Fruit fly (Drosophila melanogaster) whole organism, prepupa: Measurements from ENCODE around the gene sage.

Source experiments
- Blimp-1 ChIP-seq: fragments of 200-800 bp; sonication (Bioruptor generic); optimal IDR thresholded peaks from 3 replicates; lab custom pipeline; 2017; ENCODE audit warnings: missing biosample characterization, missing genetic modification characterization, mild to moderate bottlenecking, moderate library complexity, missing genetic modification reagents
- CG10669 ChIP-seq: fragments of 200-800 bp; sonication (Bioruptor generic); optimal IDR thresholded peaks from 3 replicates; lab custom pipeline; 2018; ENCODE audit warnings: missing biosample characterization, mild to moderate bottlenecking, missing genetic modification characterization, moderate library complexity
- CG11294 ChIP-seq: fragments of 200-800 bp; sonication (Bioruptor generic); IDR thresholded peaks from 2 replicates; pipeline ENCODE4 v1.3.6; 2022; ENCODE audit warnings: missing biosample characterization, missing genetic modification characterization
- CG15336 ChIP-seq: fragments of 200-800 bp; sonication (Bioruptor generic); IDR thresholded peaks from 2 replicates; pipeline ENCODE4 v1.3.6; 2022; ENCODE audit warnings: missing biosample characterization, missing genetic modification characterization
- CG16779 ChIP-seq: fragments of 200-800 bp; sonication (Bioruptor generic); optimal IDR thresholded peaks from 3 replicates; lab custom pipeline; 2017; ENCODE audit warnings: missing biosample characterization, mild to moderate bottlenecking, missing genetic modification characterization
- CG3032 ChIP-seq: fragments of 200-800 bp; optimal IDR thresholded peaks from 2 replicates; lab custom pipeline; 2019; ENCODE audit warnings: missing biosample characterization, mild to moderate bottlenecking, missing genetic modification characterization, moderate library complexity
- CG34406 ChIP-seq: fragments of 200-800 bp; sonication (Bioruptor generic); optimal IDR thresholded peaks from 3 replicates; lab custom pipeline; 2016; ENCODE audit warnings: missing biosample characterization, missing genetic modification characterization
- CG3919 ChIP-seq: fragments of 200-800 bp; sonication (Bioruptor generic); optimal IDR thresholded peaks from 3 replicates; lab custom pipeline; 2016; ENCODE audit warnings: missing biosample characterization, missing genetic modification characterization
- CG4318 ChIP-seq: fragments of 200-800 bp; sonication (Bioruptor generic); optimal IDR thresholded peaks from 3 replicates; lab custom pipeline; 2017; ENCODE audit warnings: missing biosample characterization, mild to moderate bottlenecking, missing genetic modification characterization
- CG6163 ChIP-seq: fragments of 200-800 bp; sonication (Bioruptor generic); IDR thresholded peaks from 3 replicates; pipeline ENCODE4 v1.3.6; 2022; ENCODE audit warnings: missing biosample characterization, missing genetic modification characterization
- CG6792 ChIP-seq: fragments of 200-800 bp; sonication (Bioruptor generic); optimal IDR thresholded peaks from 3 replicates; lab custom pipeline; 2016; ENCODE audit warnings: missing biosample characterization, missing genetic modification characterization
- CG6808 ChIP-seq: fragments of 200-800 bp; sonication (Bioruptor generic); optimal IDR thresholded peaks from 3 replicates; lab custom pipeline; 2017; ENCODE audit warnings: missing biosample characterization, missing genetic modification characterization, mild to moderate bottlenecking, moderate library complexity, missing genetic modification reagents
- CG7368 ChIP-seq: fragments of 200-800 bp; sonication (Bioruptor generic); optimal IDR thresholded peaks from 3 replicates; lab custom pipeline; 2016; ENCODE audit warnings: missing biosample characterization, missing genetic modification characterization
- CG8119 ChIP-seq: fragments of 200-800 bp; sonication (Bioruptor generic); IDR thresholded peaks from 3 replicates; pipeline ENCODE4 v1.3.6; 2022; ENCODE audit warnings: missing biosample characterization, missing genetic modification characterization
- CG8319 ChIP-seq: fragments of 200-800 bp; sonication (Bioruptor generic); optimal IDR thresholded peaks from 3 replicates; lab custom pipeline; 2016; ENCODE audit warnings: missing biosample characterization, missing genetic modification characterization
- CG8632 ChIP-seq: fragments of 200-800 bp; sonication (Bioruptor generic); optimal IDR thresholded peaks from 3 replicates; lab custom pipeline; 2016; ENCODE audit warnings: missing biosample characterization, missing genetic modification characterization
- CG9139 ChIP-seq: fragments of 200-800 bp; sonication (Bioruptor generic); optimal IDR thresholded peaks from 3 replicates; lab custom pipeline; 2017; ENCODE audit warnings: missing biosample characterization, mild to moderate bottlenecking, missing genetic modification characterization
- Eip78C ChIP-seq: fragments of 200-800 bp; sonication (Bioruptor generic); peaks from one replicate; lab custom pipeline; 2016; ENCODE audit warnings: missing biosample characterization, missing genetic modification characterization
- Ets96B ChIP-seq: fragments of 200-800 bp; optimal IDR thresholded peaks from 2 replicates; lab custom pipeline; 2019; ENCODE audit warnings: missing biosample characterization, mild to moderate bottlenecking, missing genetic modification characterization, moderate library complexity
- Hr39 ChIP-seq: fragments of 200-800 bp; sonication (Bioruptor generic); optimal IDR thresholded peaks from 2 replicates; lab custom pipeline; 2016; ENCODE audit warnings: missing biosample characterization, missing genetic modification characterization
- Smox ChIP-seq: fragments of 200-800 bp; sonication (Bioruptor generic); optimal IDR thresholded peaks from 3 replicates; lab custom pipeline; 2016; ENCODE audit warnings: missing biosample characterization, missing genetic modification characterization
- Sox102F ChIP-seq: fragments of 200-800 bp; sonication (Bioruptor generic); optimal IDR thresholded peaks from 2 replicates; lab custom pipeline; 2016; ENCODE audit warnings: missing biosample characterization, mild to moderate bottlenecking, missing genetic modification characterization
- achi ChIP-seq: fragments of 200-800 bp; sonication (Bioruptor generic); optimal IDR thresholded peaks from 3 replicates; lab custom pipeline; 2016; ENCODE audit warnings: missing biosample characterization, missing genetic modification characterization
- dac ChIP-seq: fragments of 200-800 bp; sonication (Bioruptor generic); optimal IDR thresholded peaks from 2 replicates; lab custom pipeline; 2017; ENCODE audit warnings: missing biosample characterization, mild to moderate bottlenecking, missing genetic modification characterization
- dsx ChIP-seq: fragments of 200-800 bp; optimal IDR thresholded peaks from 3 replicates; lab custom pipeline; 2019; ENCODE audit warnings: missing biosample characterization, mild to moderate bottlenecking, missing genetic modification characterization, moderate library complexity; ENCODE audit not compliant: poor library complexity, severe bottlenecking
- fkh ChIP-seq: fragments of 200-800 bp; sonication (Bioruptor generic); optimal IDR thresholded peaks from 3 replicates; lab custom pipeline; 2017; ENCODE audit warnings: missing biosample characterization, mild to moderate bottlenecking, missing genetic modification characterization, moderate library complexity
- net ChIP-seq: fragments of 200-800 bp; sonication (Bioruptor generic); optimal IDR thresholded peaks from 3 replicates; lab custom pipeline; 2016; ENCODE audit warnings: missing biosample characterization, missing genetic modification characterization
- salr ChIP-seq, 2 experiments: fragments of 200-800 bp; sonication (Bioruptor generic); optimal IDR thresholded peaks; 3 replicates each; lab custom pipeline; 2016 to 2018; ENCODE audit warnings: missing biosample characterization in 2 of 2, missing genetic modification characterization in 2 of 2, mild to moderate bottlenecking in 1 of 2
- ss ChIP-seq, 2 experiments: fragments of 200-800 bp; sonication (Bioruptor generic); optimal IDR thresholded peaks; 2 replicates in 1 of 2; 3 replicates in 1 of 2; lab custom pipeline; 2017 to 2018; ENCODE audit warnings: mild to moderate bottlenecking in 2 of 2, missing biosample characterization in 2 of 2, missing genetic modification characterization in 2 of 2, moderate library complexity in 1 of 2
- svp ChIP-seq: fragments of 200-800 bp; sonication (Bioruptor generic); peaks from one replicate; lab custom pipeline; 2016; ENCODE audit warnings: missing biosample characterization, missing genetic modification characterization
- topi ChIP-seq: fragments of 200-800 bp; sonication (Bioruptor generic); optimal IDR thresholded peaks from 3 replicates; lab custom pipeline; 2016; ENCODE audit warnings: missing biosample characterization, missing genetic modification characterization
- vri ChIP-seq: fragments of 200-800 bp; sonication (Bioruptor generic); optimal IDR thresholded peaks from 3 replicates; lab custom pipeline; 2016; ENCODE audit warnings: missing biosample characterization, mild to moderate bottlenecking, missing genetic modification characterization

Gene sage

dm6 chr3R:9236070-9236492 is 27.9 kb downstream of the sage start:
- TF ChIP-seq salr (GFP tag; optimal IDR thresholded peaks at IDR 0.05; lab: Kevin White, UChicago) = no peak
- no peak for TF ChIP-seq CG11294 (GFP tag; lab: Robert Waterston, UW)
- peak; percentile 23 to 29 for TF ChIP-seq ss (GFP tag; optimal IDR thresholded peaks at IDR 0.05; lab: Kevin White, UChicago)
- peak; percentile 0 for TF ChIP-seq CG3032
- peak; percentile 11 for TF ChIP-seq CG9139 (GFP tag; lab: Kevin White, UChicago)
- TF ChIP-seq CG15336 = 0 out of 2 replicates have a peak, but pooled peaks have one; percentile 17
- no peak for TF ChIP-seq CG8632
- peak; percentile 4 for TF ChIP-seq CG3919 (GFP tag; lab: Kevin White, UChicago)
- TF ChIP-seq achi (GFP tag; lab: Kevin White, UChicago) = no peak
- no peak for TF ChIP-seq Blimp-1 (GFP tag; lab: Kevin White, UChicago)
- TF ChIP-seq Eip78C = peak; percentile 29
- no peak for TF ChIP-seq Smox (GFP tag; lab: Kevin White, UChicago)
- TF ChIP-seq CG34406 (GFP tag; lab: Kevin White, UChicago) = no peak
- TF ChIP-seq CG10669 = no peak
- peak; percentile 53 for TF ChIP-seq svp
- TF ChIP-seq CG8319 (GFP tag; lab: Kevin White, UChicago) = no peak
- no peak for TF ChIP-seq vri (GFP tag; lab: Kevin White, UChicago)
- no peak for TF ChIP-seq dsx (GFP tag; lab: Kevin White, UChicago)
- TF ChIP-seq CG6163 (GFP tag; lab: Robert Waterston, UW) = peak; percentile 81
- no peak for TF ChIP-seq CG16779 (tag; lab: Kevin White, UChicago)

dm6 chr3R:9235455-9236040 is 28.4 kb downstream of the sage start:
- TF ChIP-seq CG6163 (GFP tag; lab: Robert Waterston, UW) (peak; percentile 28; the same call in 1 of the 3 replicates), Eip78C (peak; percentile 34), svp (peak; percentile 70)

dm6 chr3R:9234756-9235255 is 29.1 kb downstream of the sage start:
- TF ChIP-seq CG4318 (GFP tag; lab: Kevin White, UChicago) (no peak), Blimp-1 (GFP tag; lab: Kevin White, UChicago) (no peak), CG3919 (GFP tag; lab: Kevin White, UChicago) (no peak), CG6792 (no peak), Sox102F (no peak), topi (GFP tag; lab: Kevin White, UChicago) (no peak), CG6808 (GFP tag; lab: Kevin White, UChicago) (no peak), Eip78C (peak; percentile 5), dsx (GFP tag; lab: Kevin White, UChicago) (peak; percentile 22), fkh (GFP tag; lab: Kevin White, UChicago) (peak; percentile 60), CG7368 (GFP tag; lab: Kevin White, UChicago) (no peak), Smox (GFP tag; lab: Kevin White, UChicago) (no peak), CG6163 (GFP tag; lab: Robert Waterston, UW) (peak; percentile 38; the same call in 1 of the 3 replicates), net (no peak), svp (peak; percentile 57), Ets96B (no peak), Hr39 (no peak), CG8119 (GFP tag; lab: Robert Waterston, UW) (0 out of 3 replicates have a peak, but pooled peaks have one; percentile 22), vri (GFP tag; lab: Kevin White, UChicago) (no peak)

- TF ChIP-seq CG7368 (GFP tag; lab: Kevin White, UChicago) (no peak), dac (GFP tag; lab: Kevin White, UChicago) (no peak), CG3919 (GFP tag; lab: Kevin White, UChicago) (no peak), Sox102F (no peak), fkh (GFP tag; lab: Kevin White, UChicago) (no peak), Eip78C (peak; percentile 43)
Observed at dm6 chr3R:9233763-9234162, 30.2 kb downstream of the sage start.
